Worm (Caenorhabditis elegans) whole organism, L4 larva: ENCODE measurements around the gene gbb-2.

ENCODE experiments used
- D1046.2 ChIP-seq: fragments of 200-800 bp; sonication (Bioruptor generic); IDR thresholded peaks from 2 replicates; pipeline ENCODE4 v1.3.6; 2022; ENCODE audit warnings: missing genetic modification characterization, missing compliant biosample characterization
- F26F4.8 ChIP-seq: fragments of 200-800 bp; sonication (Bioruptor generic); conservative IDR thresholded peaks from 2 replicates; pipeline ENCODE4 v1.3.6; 2022; ENCODE audit warnings: missing genetic modification characterization, missing compliant biosample characterization
- F37D6.2 ChIP-seq: sonication (generic microtip); optimal IDR thresholded peaks from 2 replicates; lab custom pipeline; 2016; ENCODE audit warnings: mild to moderate bottlenecking, missing genetic modification characterization, missing compliant biosample characterization
- T20F7.1 ChIP-seq: fragments of 200-800 bp; sonication (Bioruptor generic); optimal IDR thresholded peaks from 2 replicates; lab custom pipeline; 2018; ENCODE audit warnings: mild to moderate bottlenecking, missing genetic modification characterization, missing compliant biosample characterization
- Y48G9A.11 ChIP-seq: fragments of 200-800 bp; sonication (Bioruptor generic); IDR thresholded peaks from 2 replicates; pipeline ENCODE4 v1.3.6; 2022; ENCODE audit warnings: missing genetic modification reagents, missing genetic modification characterization, missing compliant biosample characterization
- ZK546.5 ChIP-seq, 2 experiments: sonication (generic microtip); optimal IDR thresholded peaks; 2 replicates each; lab custom pipeline; 2017; ENCODE audit warnings: missing biosample characterization in 2 of 2, missing genetic modification characterization in 2 of 2
- aha-1 ChIP-seq: fragments of 150-350 bp; peaks from one replicate; lab custom pipeline; 2014; ENCODE audit warnings: missing biosample characterization, missing genetic modification characterization
- ama-1 ChIP-seq: fragments of 150-350 bp; optimal IDR thresholded peaks from 2 replicates; lab custom pipeline; 2014; ENCODE audit warnings: inconsistent platforms, mixed read lengths
- daf-16 ChIP-seq, 3 experiments: sonication (generic microtip); optimal IDR thresholded peaks; 2 replicates each; lab custom pipeline; 2016 to 2017; ENCODE audit warnings: missing genetic modification characterization in 3 of 3, missing genetic modification reagents in 3 of 3, mild to moderate bottlenecking in 2 of 3, missing compliant biosample characterization in 2 of 3, missing biosample characterization in 1 of 3, moderate library complexity in 1 of 3
- daf-8 ChIP-seq: fragments of 200-800 bp; sonication (Bioruptor generic); IDR thresholded peaks from 2 replicates; pipeline ENCODE4 v1.3.6; 2022; ENCODE audit warnings: missing genetic modification characterization, missing compliant biosample characterization
- dmd-6 ChIP-seq: fragments of 200-800 bp; sonication (Bioruptor generic); IDR thresholded peaks from 2 replicates; pipeline ENCODE4 v1.3.6; 2022; ENCODE audit warnings: missing genetic modification reagents, missing genetic modification characterization, missing compliant biosample characterization
- dpl-1 ChIP-seq: fragments of 150-350 bp; optimal IDR thresholded peaks from 2 replicates; lab custom pipeline; 2014; ENCODE audit warnings: missing biosample characterization, missing genetic modification reagents, missing genetic modification characterization
- dve-1 ChIP-seq: sonication (generic microtip); optimal IDR thresholded peaks from 2 replicates; lab custom pipeline; 2017; ENCODE audit warnings: antibody characterized with exemption, mild to moderate bottlenecking, missing genetic modification characterization, missing compliant biosample characterization; ENCODE audit not compliant: insufficient read depth
- egl-43 ChIP-seq: fragments of 200-800 bp; sonication (Bioruptor generic); IDR thresholded peaks from 2 replicates; pipeline ENCODE4 v1.3.6; 2022; ENCODE audit warnings: missing genetic modification reagents, missing genetic modification characterization, missing compliant biosample characterization
- hif-1 ChIP-seq, 2 experiments: sonication (generic microtip); optimal IDR thresholded peaks; 2 replicates each; lab custom pipeline; 2016 to 2017; ENCODE audit warnings: missing compliant biosample characterization in 2 of 2, missing genetic modification characterization in 2 of 2, missing genetic modification reagents in 2 of 2, missing genotype in 2 of 2, mild to moderate bottlenecking in 1 of 2
- hlh-11 ChIP-seq: fragments of 200-800 bp; sonication (Bioruptor generic); optimal IDR thresholded peaks from 2 replicates; lab custom pipeline; 2018; ENCODE audit warnings: mild to moderate bottlenecking, missing genetic modification characterization, missing compliant biosample characterization
- hlh-30 ChIP-seq: sonication (generic microtip); optimal IDR thresholded peaks from 2 replicates; lab custom pipeline; 2017; ENCODE audit warnings: antibody characterized with exemption, mild to moderate bottlenecking, missing genetic modification characterization, missing compliant biosample characterization; ENCODE audit not compliant: insufficient read depth
- lin-13 ChIP-seq: fragments of 150-350 bp; optimal IDR thresholded peaks from 2 replicates; lab custom pipeline; 2014; ENCODE audit warnings: missing biosample characterization, missing genetic modification reagents, missing genetic modification characterization
- lin-29 ChIP-seq: fragments of 200-800 bp; sonication (Bioruptor generic); IDR thresholded peaks from 2 replicates; pipeline ENCODE4 v1.3.6; 2022; ENCODE audit warnings: missing genetic modification reagents, missing genetic modification characterization, missing compliant biosample characterization
- lin-39 ChIP-seq: fragments of 150-350 bp; optimal IDR thresholded peaks from 2 replicates; lab custom pipeline; 2014; ENCODE audit warnings: missing biosample characterization, missing genetic modification reagents, missing genetic modification characterization
- lsy-2 ChIP-seq, 2 experiments: fragments of 150-350 bp in 1 of 2; sonication (generic microtip) in 1 of 2; optimal IDR thresholded peaks; 2 replicates each; lab custom pipeline; 2014 to 2017; ENCODE audit warnings: missing biosample characterization in 2 of 2, missing genetic modification characterization in 2 of 2
- mdl-1 ChIP-seq, 2 experiments: fragments of 150-350 bp in 1 of 2; sonication (generic microtip) in 1 of 2; optimal IDR thresholded peaks; 2 replicates each; lab custom pipeline; 2014 to 2017; ENCODE audit warnings: missing biosample characterization in 2 of 2, missing genetic modification characterization in 2 of 2
- mdt-29 ChIP-seq: fragments of 200-800 bp; sonication (Bioruptor generic); IDR thresholded peaks from 2 replicates; pipeline ENCODE4 v1.3.6; 2022; ENCODE audit warnings: missing genetic modification reagents, missing genetic modification characterization, missing compliant biosample characterization
- mep-1 ChIP-seq: fragments of 150-350 bp; sonication (generic microtip); optimal IDR thresholded peaks from 3 replicates; lab custom pipeline; 2014; ENCODE audit warnings: missing biosample characterization, missing genetic modification characterization
- mxl-3 ChIP-seq: fragments of 200-800 bp; sonication (Bioruptor generic); optimal IDR thresholded peaks from 2 replicates; lab custom pipeline; 2018; ENCODE audit warnings: mild to moderate bottlenecking, missing genetic modification characterization, missing compliant biosample characterization
- nhr-10 ChIP-seq: fragments of 150-350 bp; optimal IDR thresholded peaks from 2 replicates; lab custom pipeline; 2014; ENCODE audit warnings: missing biosample characterization, missing genetic modification characterization
- nhr-102 ChIP-seq: sonication (generic microtip); optimal IDR thresholded peaks from 2 replicates; lab custom pipeline; 2016; ENCODE audit warnings: mild to moderate bottlenecking, missing genetic modification characterization, moderate library complexity, missing compliant biosample characterization
- nhr-11 ChIP-seq: fragments of 150-350 bp; optimal IDR thresholded peaks from 2 replicates; lab custom pipeline; 2014; ENCODE audit warnings: missing biosample characterization, missing genetic modification characterization
- nhr-111 ChIP-seq: fragments of 200-800 bp; sonication (Bioruptor generic); optimal IDR thresholded peaks from 2 replicates; lab custom pipeline; 2018; ENCODE audit warnings: mild to moderate bottlenecking, missing genetic modification characterization, missing compliant biosample characterization
- nhr-28 ChIP-seq: fragments of 150-350 bp; optimal IDR thresholded peaks from 2 replicates; lab custom pipeline; 2014; ENCODE audit warnings: missing biosample characterization, missing genetic modification characterization
- nhr-48 ChIP-seq: sonication (generic microtip); optimal IDR thresholded peaks from 2 replicates; lab custom pipeline; 2016; ENCODE audit warnings: mild to moderate bottlenecking, missing genetic modification characterization, missing compliant biosample characterization
- nhr-6 ChIP-seq: fragments of 150-350 bp; optimal IDR thresholded peaks from 2 replicates; lab custom pipeline; 2014; ENCODE audit warnings: missing biosample characterization, missing genetic modification characterization
- nhr-77 ChIP-seq: fragments of 150-350 bp; optimal IDR thresholded peaks from 2 replicates; lab custom pipeline; 2014; ENCODE audit warnings: missing biosample characterization, missing genetic modification characterization
- pha-4 ChIP-seq, 2 experiments: fragments of 150-350 bp in 1 of 2; fragments of 200-800 bp in 1 of 2; sonication (Bioruptor generic) in 1 of 2; IDR thresholded peaks in 1 of 2; optimal IDR thresholded peaks in 1 of 2; 2 replicates each; pipeline versions ENCODE4 v1.3.6 to Lab custom; 2014 to 2022; ENCODE audit warnings: missing genetic modification characterization in 2 of 2, missing genetic modification reagents in 2 of 2, missing biosample characterization in 1 of 2, missing compliant biosample characterization in 1 of 2
- php-3 ChIP-seq: fragments of 200-800 bp; sonication (Bioruptor generic); IDR thresholded peaks from 2 replicates; pipeline ENCODE4 v1.3.6; 2022; ENCODE audit warnings: missing genetic modification reagents, missing genetic modification characterization, missing compliant biosample characterization
- pqm-1 ChIP-seq: sonication (generic microtip); optimal IDR thresholded peaks from 2 replicates; lab custom pipeline; 2017; ENCODE audit warnings: missing biosample characterization, missing genetic modification characterization
- saeg-2 ChIP-seq: fragments of 200-800 bp; sonication (Bioruptor generic); IDR thresholded peaks from 2 replicates; pipeline ENCODE4 v1.3.6; 2022; ENCODE audit warnings: missing genetic modification reagents, missing genetic modification characterization, missing compliant biosample characterization
- spr-1 ChIP-seq: sonication (generic microtip); optimal IDR thresholded peaks from 2 replicates; lab custom pipeline; 2016; ENCODE audit warnings: mild to moderate bottlenecking, missing genetic modification characterization, missing compliant biosample characterization
- tra-1 ChIP-seq: fragments of 200-800 bp; sonication (Bioruptor generic); IDR thresholded peaks from 2 replicates; pipeline ENCODE4 v1.3.6; 2022; ENCODE audit warnings: missing genetic modification reagents, missing genetic modification characterization, missing compliant biosample characterization
- zfp-2 ChIP-seq: sonication (generic microtip); optimal IDR thresholded peaks from 2 replicates; lab custom pipeline; 2016; ENCODE audit warnings: mild to moderate bottlenecking, missing genetic modification characterization, missing compliant biosample characterization
- zfp-3 ChIP-seq: fragments of 200-800 bp; sonication (Bioruptor generic); conservative IDR thresholded peaks from 2 replicates; pipeline ENCODE4 v1.3.6; 2022; ENCODE audit warnings: missing genetic modification reagents, missing genetic modification characterization, missing compliant biosample characterization
- ztf-11 ChIP-seq: fragments of 150-350 bp; optimal IDR thresholded peaks from 2 replicates; lab custom pipeline; 2014; ENCODE audit warnings: missing biosample characterization, missing genetic modification characterization

gbb-2 gene

DNA sequence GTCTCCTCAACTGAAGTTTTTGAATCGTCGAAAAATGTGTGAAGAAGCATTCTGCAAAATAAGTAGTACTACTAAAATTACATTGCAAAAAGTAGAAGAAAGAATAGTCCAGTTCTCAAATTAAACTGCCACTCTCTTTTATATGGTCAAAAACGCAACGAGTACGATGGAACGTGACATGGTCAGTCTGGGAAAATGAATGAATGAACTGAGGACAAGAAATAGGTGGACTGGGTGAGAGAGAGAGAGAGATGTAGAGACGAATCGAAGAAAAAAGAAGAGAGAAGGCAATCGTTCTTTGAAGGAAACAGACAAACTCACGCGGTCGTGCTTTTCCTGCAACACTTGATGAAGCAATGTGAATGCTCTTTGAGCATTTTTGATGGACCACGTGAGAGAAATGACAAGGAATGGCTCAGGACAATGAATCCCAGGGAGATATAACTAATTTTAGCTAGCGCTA is 29.5 kb downstream of the gbb-2 start, which contains the start of gene M01H9.3 (continued):
- TF ChIP-seq mep-1 (tag; lab: Kevin White, UChicago) (peak; percentile 66), mdt-29 (GFP tag; lab: Robert Waterston, UW) (peak; percentile 49; the same call in 1 of the 2 replicates), lsy-2 (tag; optimal IDR thresholded peaks at IDR 0.05; lab: Kevin White, UChicago) (peak in 1 of 2 experiments; percentile 67), dpl-1 (GFP tag; lab: Kevin White, UChicago) (peak; percentile 11), nhr-111 (GFP tag; lab: Kevin White, UChicago) (no peak), egl-43 (GFP tag; lab: Robert Waterston, UW) (no peak), ZK546.5 (tag; optimal IDR thresholded peaks at IDR 0.05; lab: Kevin White, UChicago) (no peak), nhr-77 (tag; lab: Kevin White, UChicago) (peak; percentile 20), nhr-48 (tag; lab: Kevin White, UChicago) (peak; percentile 66), daf-16 (GFP tag; optimal IDR thresholded peaks at IDR 0.05; lab: Kevin White, UChicago) (no peak), daf-16 (tag; optimal IDR thresholded peaks at IDR 0.05; lab: Kevin White, UChicago) (peak; percentile 44), T20F7.1 (GFP tag; lab: Kevin White, UChicago) (peak; percentile 26), aha-1 (tag; lab: Kevin White, UChicago) (peak; percentile 95)

DNA sequence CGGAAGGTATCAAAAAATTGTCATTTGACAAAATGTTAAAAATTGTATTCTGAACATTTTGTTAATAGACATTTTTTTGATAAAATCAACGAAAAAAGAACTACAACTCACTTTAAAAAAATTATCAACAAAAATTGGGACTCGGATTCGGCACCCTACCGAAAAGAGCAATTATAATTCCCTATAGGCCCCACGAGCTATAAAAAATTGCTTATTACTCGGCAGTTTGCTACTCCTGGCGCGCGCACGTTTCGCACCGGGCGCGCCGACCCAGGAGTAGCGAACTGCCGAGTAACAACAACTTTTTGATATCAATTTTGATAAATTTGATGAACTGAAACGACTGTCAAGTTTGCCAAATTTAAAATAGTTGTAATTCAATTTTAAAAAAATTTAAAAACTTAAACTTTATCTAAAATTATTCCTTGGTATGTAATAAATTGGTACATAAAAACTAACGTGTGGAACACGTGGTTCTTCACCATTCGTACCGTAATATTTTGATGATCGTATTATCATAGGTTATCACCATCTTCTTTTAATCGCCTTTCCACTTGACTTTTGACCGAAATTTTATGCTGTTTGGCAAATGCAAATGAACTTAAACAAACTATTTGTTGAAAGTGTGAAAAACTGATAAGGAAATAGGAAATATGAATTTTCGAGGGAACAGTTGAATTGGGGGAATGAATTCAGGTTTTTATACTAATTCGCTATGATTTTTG is 31.0 kb downstream of the gbb-2 start:
- TF ChIP-seq daf-8 (GFP tag; lab: Robert Waterston, UW) (no peak), nhr-6 (tag; lab: Kevin White, UChicago) (no peak), hlh-30 (tag; lab: Kevin White, UChicago) (peak; percentile 47), nhr-28 (tag; lab: Kevin White, UChicago) (peak; percentile 39), nhr-10 (no peak), Y48G9A.11 (GFP tag; lab: Robert Waterston, UW) (no peak), tra-1 (GFP tag; lab: Robert Waterston, UW) (0 out of 2 replicates have a peak, but pooled peaks have one; percentile 18), daf-16 (GFP tag; optimal IDR thresholded peaks at IDR 0.05; lab: Kevin White, UChicago) (no peak), daf-16 (tag; optimal IDR thresholded peaks at IDR 0.05; lab: Kevin White, UChicago) (peak; percentile 47), zfp-2 (tag; lab: Kevin White, UChicago) (no peak), F26F4.8 (no peak), pha-4 (GFP tag; IDR thresholded peaks at IDR 0.05; lab: Robert Waterston, UW) (peak; percentile 22; the same call in 1 of the 2 replicates), pha-4 (tag; optimal IDR thresholded peaks at IDR 0.05; lab: Kevin White, UChicago) (no peak), ztf-11 (tag; lab: Kevin White, UChicago) (no peak), lin-29 (GFP tag; lab: Robert Waterston, UW) (no peak), php-3 (GFP tag; lab: Robert Waterston, UW) (no peak), mdl-1 (tag; optimal IDR thresholded peaks at IDR 0.05; lab: Kevin White, UChicago) (no peak), dve-1 (tag; lab: Kevin White, UChicago) (peak; percentile 66), zfp-3 (GFP tag; lab: Robert Waterston, UW) (no peak), dmd-6 (GFP tag; lab: Robert Waterston, UW) (0 out of 2 replicates have a peak, but pooled peaks have one; percentile 13), ama-1 (peak; percentile 34), nhr-48 (tag; lab: Kevin White, UChicago) (peak; percentile 17), aha-1 (tag; lab: Kevin White, UChicago) (peak; percentile 89), saeg-2 (GFP tag; lab: Robert Waterston, UW) (0 out of 2 replicates have a peak, but pooled peaks have one; percentile 6), spr-1 (tag; lab: Kevin White, UChicago) (no peak), pqm-1 (tag; lab: Kevin White, UChicago) (peak; percentile 24), lin-39 (tag; lab: Kevin White, UChicago) (no peak), hlh-11 (tag; lab: Kevin White, UChicago) (peak; percentile 17), lsy-2 (tag; optimal IDR thresholded peaks at IDR 0.05; lab: Kevin White, UChicago) (peak in 1 of 2 experiments; percentile 5), egl-43 (GFP tag; lab: Robert Waterston, UW) (no peak), hif-1 (tag; optimal IDR thresholded peaks at IDR 0.05; lab: Kevin White, UChicago) (no peak), nhr-102 (no peak), F37D6.2 (tag; lab: Kevin White, UChicago) (no peak), D1046.2 (GFP tag; lab: Robert Waterston, UW) (no peak), lin-13 (GFP tag; lab: Kevin White, UChicago) (no peak), nhr-11 (tag; lab: Kevin White, UChicago) (no peak), mxl-3 (peak; percentile 74)
